Fruit fly (Drosophila melanogaster): Measurements from ENCODE around the gene CG11162.

The CG11162 gene

DNA sequence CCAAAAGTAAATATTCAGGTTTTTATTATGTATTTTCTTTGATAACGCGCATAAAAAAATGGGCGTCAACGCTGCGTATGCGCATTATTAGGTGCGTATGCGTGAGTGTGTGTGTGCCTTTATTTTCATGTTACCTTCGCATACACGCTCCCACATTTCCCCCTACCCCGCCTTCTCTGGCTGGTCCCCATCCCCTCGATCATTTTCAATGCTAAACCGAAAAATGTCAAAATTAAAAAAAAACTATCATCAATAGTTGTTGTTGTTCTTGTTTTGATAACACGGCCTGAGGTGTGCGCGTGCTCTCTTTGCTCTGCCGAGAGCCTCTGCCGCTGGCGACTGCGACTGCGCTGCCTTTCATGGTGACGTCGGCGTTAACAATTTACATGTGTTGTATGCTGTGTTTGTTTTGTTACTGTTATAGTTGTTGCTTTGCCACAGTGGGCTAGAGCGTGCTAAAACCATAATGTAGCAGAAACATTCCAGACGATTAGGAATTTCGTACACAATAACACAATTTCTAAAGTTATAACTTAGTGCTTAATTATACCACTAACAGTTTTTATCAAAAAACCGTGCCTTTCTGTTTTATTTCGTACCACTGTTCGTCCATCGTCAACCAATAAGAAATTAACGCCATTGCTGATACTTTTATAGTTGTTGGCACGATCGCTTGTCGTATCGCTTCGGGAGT, 36.5 kb upstream of the CG11162 start (continued):
- TF ChIP-seq ato (GFP tag; IDR thresholded peaks at IDR 0.05; ENCODE audit: partially characterized antibody) (peak; percentile 60; the same call in 1 of the 2 replicates), emc (GFP tag; optimal IDR thresholded peaks at IDR 0.05) (peak; percentile 96), gce (GFP tag; IDR thresholded peaks at IDR 0.05) (peak; percentile 99), crol (GFP tag; IDR thresholded peaks at IDR 0.05) (peak; percentile 79), Ada2b (GFP tag; IDR thresholded peaks at IDR 0.05) (peak; percentile 99), CG1602 (GFP tag; optimal IDR thresholded peaks at IDR 0.05) (peak; percentile 98), slp2 (GFP tag; optimal IDR thresholded peaks at IDR 0.05) (peak; percentile 99), PHDP (tag; optimal IDR thresholded peaks at IDR 0.05) (peak; percentile 99), CG17361 (GFP tag; IDR thresholded peaks at IDR 0.05) (peak; percentile 92), CG1024 (GFP tag; IDR thresholded peaks at IDR 0.05) (peak; percentile 97), slou (GFP tag; optimal IDR thresholded peaks at IDR 0.05) (peak; percentile 96), CG10565 (GFP tag; optimal IDR thresholded peaks at IDR 0.05) (peak; percentile 96), CHES-1-like (GFP tag; optimal IDR thresholded peaks at IDR 0.05) (peak; percentile 99), kay (GFP tag; optimal IDR thresholded peaks at IDR 0.05) (peak; percentile 97), pb (GFP tag; optimal IDR thresholded peaks at IDR 0.05) (peak; percentile 99), NC2α (GFP tag; optimal IDR thresholded peaks at IDR 0.05) (peak; percentile 98), CG11723 (GFP tag; optimal IDR thresholded peaks at IDR 0.05) (peak; percentile 97), Fer1 (GFP tag; optimal IDR thresholded peaks at IDR 0.05) (peak; percentile 99), Sox100B (GFP tag; optimal IDR thresholded peaks at IDR 0.05) (peak; percentile 98), tx (GFP tag; optimal IDR thresholded peaks at IDR 0.05) (peak; percentile 98), CG2875 (GFP tag; optimal IDR thresholded peaks at IDR 0.05) (peak; percentile 98), CG6272 (GFP tag; IDR thresholded peaks at IDR 0.05) (peak; percentile 98), CG8359 (GFP tag; optimal IDR thresholded peaks at IDR 0.05; ENCODE audit: borderline replicate concordance) (peak; percentile 93), Oli (tag; optimal IDR thresholded peaks at IDR 0.05) (peak; percentile 99), nmo (GFP tag; optimal IDR thresholded peaks at IDR 0.05) (peak; percentile 99), CG33557 (GFP tag; optimal IDR thresholded peaks at IDR 0.05) (peak; percentile 86), tap (tag; optimal IDR thresholded peaks at IDR 0.05) (peak; percentile 99), psq (GFP tag; optimal IDR thresholded peaks at IDR 0.05) (peak; percentile 92), ranshi (GFP tag; IDR thresholded peaks at IDR 0.05) (peak; percentile 99), CG8924 (tag; optimal IDR thresholded peaks at IDR 0.05) (peak; percentile 99), Doc2 (GFP tag; IDR thresholded peaks at IDR 0.05) (peak; percentile 96), trem (tag; optimal IDR thresholded peaks at IDR 0.05) (peak; percentile 94), Antp (GFP tag; optimal IDR thresholded peaks at IDR 0.05) (peak; percentile 99), repo (GFP tag; optimal IDR thresholded peaks at IDR 0.05) (peak; percentile 98), aop (GFP tag; IDR thresholded peaks at IDR 0.05) (peak; percentile 95), crp (GFP tag; optimal IDR thresholded peaks at IDR 0.05) (peak in 1 of 2 experiments; percentile 72), YL-1 (GFP tag; optimal IDR thresholded peaks at IDR 0.05) (peak; percentile 96), Mrtf (GFP tag; IDR thresholded peaks at IDR 0.05) (peak; percentile 99), CG17328 (GFP tag; IDR thresholded peaks at IDR 0.05) (peak; percentile 99), lola (GFP tag; optimal IDR thresholded peaks at IDR 0.05) (peak in 1 of 3 experiments; percentile 94), HmgZ (tag; optimal IDR thresholded peaks at IDR 0.05) (peak; percentile 99), usp (GFP tag; optimal IDR thresholded peaks at IDR 0.05) (no peak), Dbx (GFP tag; IDR thresholded peaks at IDR 0.05) (peak; percentile 98), Poxn (GFP tag; IDR thresholded peaks at IDR 0.05) (peak; percentile 94), CG31441 (GFP tag; IDR thresholded peaks at IDR 0.05) (peak; percentile 93), dm (GFP tag; optimal IDR thresholded peaks at IDR 0.05) (peak; percentile 97), sd (tag; optimal IDR thresholded peaks at IDR 0.05) (peak; percentile 98), bbx (GFP tag; IDR thresholded peaks at IDR 0.05; ENCODE audit: partially characterized antibody) (peak; percentile 46; the same call in 1 of the 2 replicates), CG17802 (tag; optimal IDR thresholded peaks at IDR 0.05) (peak; percentile 90)
